Worm (Caenorhabditis elegans) whole organism, young adult: ENCODE measurements around the gene srt-27.

Experiments used
- B0019.2 ChIP-seq: fragments of 200-800 bp; sonication (Bioruptor generic); conservative IDR thresholded peaks from 2 replicates; pipeline ENCODE4 v1.3.6; 2022; ENCODE audit warnings: missing genetic modification reagents, missing genetic modification characterization, missing compliant biosample characterization
- B0336.3 ChIP-seq: fragments of 200-800 bp; sonication (Bioruptor generic); IDR thresholded peaks from 2 replicates; pipeline ENCODE4 v1.3.6; 2022; ENCODE audit warnings: missing genetic modification characterization, missing compliant biosample characterization
- F23B12.7 ChIP-seq: sonication (generic microtip); optimal IDR thresholded peaks from 2 replicates; lab custom pipeline; 2017; ENCODE audit warnings: missing genetic modification characterization, mild to moderate bottlenecking, missing compliant biosample characterization, antibody characterized with exemption, moderate library complexity; ENCODE audit not compliant: insufficient read depth
- F33H1.4 ChIP-seq: fragments of 200-800 bp; sonication (Bioruptor generic); IDR thresholded peaks from 2 replicates; pipeline ENCODE4 v1.3.6; 2022; ENCODE audit warnings: missing genetic modification reagents, missing genetic modification characterization, missing compliant biosample characterization
- F39B2.1 ChIP-seq: fragments of 200-800 bp; sonication (Bioruptor generic); IDR thresholded peaks from 2 replicates; pipeline ENCODE4 v1.3.6; 2022; ENCODE audit warnings: missing genetic modification reagents, missing genetic modification characterization, missing compliant biosample characterization
- F52B5.7 ChIP-seq: sonication (generic microtip); optimal IDR thresholded peaks from 2 replicates; lab custom pipeline; 2016; ENCODE audit warnings: mild to moderate bottlenecking, missing genetic modification characterization, missing compliant biosample characterization
- F57C9.4 ChIP-seq: sonication (generic microtip); optimal IDR thresholded peaks from 2 replicates; lab custom pipeline; 2017; ENCODE audit warnings: mild to moderate bottlenecking, missing genetic modification characterization, missing compliant biosample characterization
- T07F8.4 ChIP-seq: sonication (generic microtip); optimal IDR thresholded peaks from 2 replicates; lab custom pipeline; 2016; ENCODE audit warnings: mild to moderate bottlenecking, missing genetic modification characterization, moderate library complexity, missing compliant biosample characterization
- Y53F4B.3 ChIP-seq: fragments of 200-800 bp; sonication (Bioruptor generic); IDR thresholded peaks from 2 replicates; pipeline ENCODE4 v1.3.6; 2022; ENCODE audit warnings: missing genetic modification reagents, missing genetic modification characterization, missing compliant biosample characterization
- Y79H2A.3 ChIP-seq: fragments of 200-800 bp; sonication (Bioruptor generic); conservative IDR thresholded peaks from 2 replicates; pipeline ENCODE4 v1.3.6; 2022; ENCODE audit warnings: missing genetic modification reagents, missing genetic modification characterization, missing compliant biosample characterization
- aptf-3 ChIP-seq: fragments of 200-800 bp; sonication (Bioruptor generic); IDR thresholded peaks from 2 replicates; pipeline ENCODE4 v1.3.6; 2022; ENCODE audit warnings: missing genetic modification characterization, missing compliant biosample characterization
- athp-1 ChIP-seq: sonication (generic microtip); optimal IDR thresholded peaks from 2 replicates; lab custom pipeline; 2017; ENCODE audit warnings: mild to moderate bottlenecking, missing genetic modification characterization, missing compliant biosample characterization
- attf-3 ChIP-seq: fragments of 200-800 bp; sonication (Bioruptor generic); conservative IDR thresholded peaks from 2 replicates; pipeline ENCODE4 v1.3.6; 2022; ENCODE audit warnings: missing genetic modification reagents, missing genetic modification characterization, missing compliant biosample characterization
- bed-2 ChIP-seq: fragments of 200-800 bp; sonication (Bioruptor generic); IDR thresholded peaks from 2 replicates; pipeline ENCODE4 v1.3.6; 2022; ENCODE audit warnings: missing genetic modification reagents, missing genetic modification characterization, missing compliant biosample characterization
- ceh-27 ChIP-seq: fragments of 200-800 bp; sonication (Bioruptor generic); optimal IDR thresholded peaks from 2 replicates; lab custom pipeline; 2018; ENCODE audit warnings: mild to moderate bottlenecking, missing genetic modification characterization, moderate library complexity, missing compliant biosample characterization
- ceh-91 ChIP-seq: fragments of 200-800 bp; sonication (Bioruptor generic); IDR thresholded peaks from 2 replicates; pipeline ENCODE4 v1.3.6; 2022; ENCODE audit warnings: missing genetic modification reagents, missing genetic modification characterization, missing compliant biosample characterization
- chd-7 ChIP-seq: sonication (generic microtip); optimal IDR thresholded peaks from 2 replicates; lab custom pipeline; 2016; ENCODE audit warnings: mild to moderate bottlenecking, missing genetic modification characterization, moderate library complexity, missing compliant biosample characterization
- dpl-1 ChIP-seq: fragments of 150-350 bp; optimal IDR thresholded peaks from 2 replicates; lab custom pipeline; 2014; ENCODE audit warnings: missing biosample characterization, missing genetic modification reagents, missing genetic modification characterization
- egrh-3 ChIP-seq: fragments of 200-800 bp; sonication (Bioruptor generic); IDR thresholded peaks from 2 replicates; pipeline ENCODE4 v1.3.6; 2022; ENCODE audit warnings: missing genetic modification reagents, missing genetic modification characterization, missing compliant biosample characterization
- ets-4 ChIP-seq: fragments of 200-800 bp; sonication (Bioruptor generic); optimal IDR thresholded peaks from 2 replicates; lab custom pipeline; 2018; ENCODE audit warnings: mild to moderate bottlenecking, missing genetic modification characterization, missing compliant biosample characterization
- hlh-12 ChIP-seq: sonication (generic microtip); optimal IDR thresholded peaks from 2 replicates; lab custom pipeline; 2016; ENCODE audit warnings: missing genetic modification characterization, missing compliant biosample characterization
- hlh-26 ChIP-seq: fragments of 200-800 bp; sonication (Bioruptor generic); conservative IDR thresholded peaks from 2 replicates; pipeline ENCODE4 v1.3.6; 2022; ENCODE audit warnings: missing genetic modification reagents, missing genetic modification characterization, missing compliant biosample characterization
- hmg-20 ChIP-seq: fragments of 200-800 bp; sonication (Bioruptor generic); IDR thresholded peaks from 2 replicates; pipeline ENCODE4 v1.3.6; 2022; ENCODE audit warnings: missing genetic modification reagents, missing genetic modification characterization, missing compliant biosample characterization
- hrde-1 ChIP-seq: sonication (generic microtip); optimal IDR thresholded peaks from 2 replicates; lab custom pipeline; 2016; ENCODE audit warnings: missing genetic modification characterization, mild to moderate bottlenecking, missing compliant biosample characterization, moderate library complexity, missing genotype, missing genetic modification reagents, borderline replicate concordance
- hsf-1 ChIP-seq: fragments of 200-800 bp; sonication (Bioruptor generic); IDR thresholded peaks from 2 replicates; pipeline ENCODE4 v1.3.6; 2022; ENCODE audit warnings: missing genetic modification reagents, missing genetic modification characterization, missing compliant biosample characterization
- lag-1 ChIP-seq: fragments of 200-800 bp; sonication (Bioruptor generic); IDR thresholded peaks from 2 replicates; pipeline ENCODE4 v1.3.6; 2022; ENCODE audit warnings: missing genetic modification reagents, missing genetic modification characterization, missing compliant biosample characterization
- lin-35 ChIP-seq, 3 experiments: fragments of 150-350 bp in 2 of 3; sonication (generic microtip) in 1 of 3; optimal IDR thresholded peaks; 2 replicates each; lab custom pipeline; 2014 to 2018; ENCODE audit warnings: missing biosample characterization in 3 of 3, missing genetic modification characterization in 3 of 3, missing genetic modification reagents in 3 of 3
- lin-54 ChIP-seq: fragments of 200-800 bp; sonication (Bioruptor generic); optimal IDR thresholded peaks from 2 replicates; lab custom pipeline; 2018; ENCODE audit warnings: mild to moderate bottlenecking, missing genetic modification characterization, missing compliant biosample characterization
- lir-1 ChIP-seq: fragments of 200-800 bp; sonication (Bioruptor generic); conservative IDR thresholded peaks from 2 replicates; pipeline ENCODE4 v1.3.6; 2022; ENCODE audit warnings: missing genetic modification reagents, missing genetic modification characterization, missing compliant biosample characterization
- lsy-27 ChIP-seq: sonication (generic microtip); optimal IDR thresholded peaks from 2 replicates; lab custom pipeline; 2017; ENCODE audit warnings: missing genetic modification characterization, mild to moderate bottlenecking, missing compliant biosample characterization, antibody characterized with exemption, missing genotype, borderline replicate concordance; ENCODE audit not compliant: insufficient read depth
- mes-4 ChIP-seq: sonication (generic microtip); optimal IDR thresholded peaks from 2 replicates; lab custom pipeline; 2016; ENCODE audit warnings: missing genotype, missing genetic modification characterization, missing compliant biosample characterization
- nhr-120 ChIP-seq: fragments of 200-800 bp; sonication (Bioruptor generic); IDR thresholded peaks from 2 replicates; pipeline ENCODE4 v1.3.6; 2022; ENCODE audit warnings: missing genetic modification characterization, missing compliant biosample characterization
- nhr-80 ChIP-seq: sonication (generic microtip); optimal IDR thresholded peaks from 2 replicates; lab custom pipeline; 2016; ENCODE audit warnings: missing genetic modification characterization, missing compliant biosample characterization
- sea-2 ChIP-seq: fragments of 200-800 bp; sonication (Bioruptor generic); IDR thresholded peaks from 2 replicates; pipeline ENCODE4 v1.3.6; 2022; ENCODE audit warnings: missing genetic modification characterization, missing compliant biosample characterization
- snpc-3.4 ChIP-seq: sonication (generic microtip); optimal IDR thresholded peaks from 2 replicates; lab custom pipeline; 2017; ENCODE audit warnings: missing genetic modification characterization, mild to moderate bottlenecking, missing compliant biosample characterization, antibody characterized with exemption, moderate library complexity, missing genotype, missing genetic modification reagents
- snpc-4 ChIP-seq, 5 experiments: fragments of 150-350 bp in 1 of 5; sonication (generic microtip) in 4 of 5; optimal IDR thresholded peaks; 2 replicates each; lab custom pipeline; 2014 to 2018; ENCODE audit warnings: missing genetic modification characterization in 5 of 5, missing biosample characterization in 3 of 5, antibody characterized with exemption in 2 of 5, mild to moderate bottlenecking in 2 of 5, missing compliant biosample characterization in 2 of 5, missing genotype in 2 of 5, moderate library complexity in 2 of 5, missing genetic modification reagents in 1 of 5
- somi-1 ChIP-seq: fragments of 200-800 bp; sonication (Bioruptor generic); optimal IDR thresholded peaks from 2 replicates; lab custom pipeline; 2018; ENCODE audit warnings: mild to moderate bottlenecking, missing genetic modification characterization, missing compliant biosample characterization
- sptf-2 ChIP-seq: fragments of 200-800 bp; sonication (Bioruptor generic); optimal IDR thresholded peaks from 2 replicates; lab custom pipeline; 2018; ENCODE audit warnings: mild to moderate bottlenecking, missing genetic modification characterization, missing compliant biosample characterization
- unc-130 ChIP-seq: sonication (generic microtip); optimal IDR thresholded peaks from 2 replicates; lab custom pipeline; 2016; ENCODE audit warnings: missing genetic modification reagents, missing genetic modification characterization, missing compliant biosample characterization
- zfh-2 ChIP-seq: fragments of 200-800 bp; sonication (Bioruptor generic); conservative IDR thresholded peaks from 2 replicates; pipeline ENCODE4 v1.3.6; 2022; ENCODE audit warnings: missing genetic modification reagents, missing genetic modification characterization, missing compliant biosample characterization
- zim-3 ChIP-seq: sonication (generic microtip); optimal IDR thresholded peaks from 2 replicates; lab custom pipeline; 2017; ENCODE audit warnings: mild to moderate bottlenecking, missing genetic modification characterization, moderate library complexity, missing compliant biosample characterization
- ztf-25 ChIP-seq: fragments of 200-800 bp; sonication (Bioruptor generic); IDR thresholded peaks from 2 replicates; pipeline ENCODE4 v1.3.6; 2022; ENCODE audit warnings: missing genetic modification reagents, missing genetic modification characterization, missing compliant biosample characterization

srt-27 gene

DNA sequence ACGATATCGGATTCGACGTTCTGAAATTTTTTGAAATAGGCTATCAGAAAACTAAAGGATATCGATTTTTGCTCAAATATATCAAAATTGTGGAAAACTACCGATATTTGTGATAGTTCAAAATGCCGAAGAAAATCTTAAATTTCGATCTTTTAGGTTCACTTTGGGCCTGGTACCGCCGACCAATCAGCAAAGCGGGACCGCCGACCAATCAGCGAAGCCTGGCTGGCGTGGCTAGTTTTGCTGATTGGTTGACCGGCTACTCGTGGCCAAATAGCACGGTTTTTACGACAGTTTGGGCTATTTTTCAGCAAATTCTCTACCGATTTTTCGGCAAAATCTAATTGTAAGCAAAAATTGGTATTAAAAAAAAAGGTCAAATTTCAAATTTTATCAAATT is 10.5 kb downstream of the srt-27 start:
- TF ChIP-seq F52B5.7 (no peak), F39B2.1 (GFP tag; lab: Robert Waterston, UW) (no peak), nhr-80 (tag; lab: Kevin White, UChicago) (no peak), unc-130 (GFP tag; lab: Kevin White, UChicago) (no peak), F57C9.4 (no peak), somi-1 (GFP tag; lab: Kevin White, UChicago) (no peak), hlh-12 (no peak), Y79H2A.3 (GFP tag; lab: Robert Waterston, UW) (no peak), hlh-26 (GFP tag; lab: Robert Waterston, UW) (no peak), lin-54 (no peak), F33H1.4 (GFP tag; lab: Robert Waterston, UW) (no peak), ets-4 (no peak), mes-4 (tag; lab: Kevin White, UChicago) (no peak), lag-1 (GFP tag; lab: Robert Waterston, UW) (no peak), hrde-1 (tag; lab: Kevin White, UChicago) (no peak), snpc-3.4 (tag; lab: Kevin White, UChicago) (no peak), sptf-2 (GFP tag; lab: Kevin White, UChicago) (no peak), bed-2 (GFP tag; lab: Robert Waterston, UW) (no peak), B0019.2 (GFP tag; lab: Robert Waterston, UW) (no peak), chd-7 (no peak)

DNA sequence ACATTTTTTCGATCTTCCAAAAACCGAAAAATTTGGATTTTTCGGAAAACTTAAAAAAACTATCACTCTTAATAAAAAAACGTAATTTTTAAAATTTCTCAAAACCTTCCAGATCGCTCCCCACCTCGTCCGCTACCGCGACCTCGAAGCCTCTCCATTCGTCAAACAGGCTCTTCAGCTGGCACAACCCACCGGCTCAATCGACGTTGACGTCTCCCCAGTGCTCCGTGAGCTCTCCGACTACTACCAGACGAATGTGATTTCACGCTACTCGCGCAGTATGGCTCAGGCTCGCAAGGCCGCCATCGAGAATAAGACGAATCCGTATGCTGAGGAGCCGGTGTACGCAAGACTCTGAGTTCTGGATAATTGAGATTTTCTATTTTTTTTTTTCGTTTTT is 14.3 kb downstream of the srt-27 start:
- TF ChIP-seq ceh-91 (GFP tag; lab: Robert Waterston, UW) (no peak), athp-1 (tag; lab: Kevin White, UChicago) (no peak), F39B2.1 (GFP tag; lab: Robert Waterston, UW) (no peak), lin-35 (GFP tag; optimal IDR thresholded peaks at IDR 0.05; lab: Kevin White, UChicago) (no peak), snpc-4 (GFP tag; optimal IDR thresholded peaks at IDR 0.05; lab: Kevin White, UChicago) (no peak), snpc-4 (tag; optimal IDR thresholded peaks at IDR 0.05; lab: Kevin White, UChicago) (no peak)

DNA sequence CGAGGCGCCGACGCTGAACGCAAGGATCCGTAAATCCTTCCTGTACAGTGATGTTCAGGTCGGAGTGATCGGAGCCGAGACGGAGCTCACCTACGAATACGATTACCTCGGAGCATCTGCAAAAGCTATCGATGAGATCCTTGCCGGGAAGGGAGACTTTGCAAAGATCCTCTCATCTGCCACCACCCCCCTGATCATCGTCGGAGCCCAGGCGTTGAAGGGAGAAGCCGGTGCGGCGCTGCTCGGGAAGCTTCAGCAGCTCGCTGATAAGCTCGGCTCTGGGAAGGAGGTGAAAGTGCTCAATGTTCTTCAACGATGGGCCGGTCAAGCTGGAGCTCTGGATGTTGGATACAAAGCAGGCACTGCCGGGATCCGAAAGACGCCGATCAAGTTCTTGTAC is 17.4 kb downstream of the srt-27 start:
- TF ChIP-seq hrde-1 (tag; lab: Kevin White, UChicago) (no peak), lir-1 (no peak), attf-3 (GFP tag; lab: Robert Waterston, UW) (no peak), T07F8.4 (tag; lab: Kevin White, UChicago) (no peak), snpc-4 (GFP tag; optimal IDR thresholded peaks at IDR 0.05; lab: Kevin White, UChicago) (no peak), snpc-4 (tag; optimal IDR thresholded peaks at IDR 0.05; lab: Kevin White, UChicago) (no peak), hmg-20 (GFP tag; lab: Robert Waterston, UW) (no peak), dpl-1 (no peak), zim-3 (tag; lab: Kevin White, UChicago) (no peak), egrh-3 (peak; percentile 71; the same call in 1 of the 2 replicates), sptf-2 (GFP tag; lab: Kevin White, UChicago) (no peak), aptf-3 (no peak), hlh-26 (GFP tag; lab: Robert Waterston, UW) (no peak), sea-2 (GFP tag; lab: Robert Waterston, UW) (no peak), ztf-25 (GFP tag; lab: Robert Waterston, UW) (0 out of 2 replicates have a peak, but pooled peaks have one; percentile 3), hsf-1 (GFP tag; lab: Robert Waterston, UW) (no peak), F33H1.4 (GFP tag; lab: Robert Waterston, UW) (no peak), Y53F4B.3 (GFP tag; lab: Robert Waterston, UW) (no peak), ceh-27 (GFP tag; lab: Kevin White, UChicago) (no peak), zfh-2 (GFP tag; lab: Robert Waterston, UW) (peak; percentile 53; the same call in 1 of the 2 replicates), B0019.2 (GFP tag; lab: Robert Waterston, UW) (no peak), nhr-120 (GFP tag; lab: Robert Waterston, UW) (no peak), B0336.3 (GFP tag; lab: Robert Waterston, UW) (peak; percentile 47; the same call in 1 of the 2 replicates), nhr-80 (tag; lab: Kevin White, UChicago) (no peak), F23B12.7 (tag; lab: Kevin White, UChicago) (no peak), lsy-27 (no peak), F52B5.7 (no peak)
